Fruit fly (Drosophila melanogaster) whole organism, prepupa: ENCODE measurements around the gene dpr14.

ENCODE experiments used
- CG11294 ChIP-seq: fragments of 200-800 bp; sonication (Bioruptor generic); IDR thresholded peaks from 2 replicates; pipeline ENCODE4 v1.3.6; 2022; ENCODE audit warnings: missing biosample characterization, missing genetic modification characterization
- CG11902 ChIP-seq: fragments of 200-800 bp; sonication (Bioruptor generic); optimal IDR thresholded peaks from 3 replicates; lab custom pipeline; 2016; ENCODE audit warnings: missing biosample characterization, missing genetic modification characterization
- CG3919 ChIP-seq: fragments of 200-800 bp; sonication (Bioruptor generic); optimal IDR thresholded peaks from 3 replicates; lab custom pipeline; 2016; ENCODE audit warnings: missing biosample characterization, missing genetic modification characterization
- cyc ChIP-seq: fragments of 200-800 bp; sonication (Bioruptor generic); optimal IDR thresholded peaks from 3 replicates; lab custom pipeline; 2016; ENCODE audit warnings: missing biosample characterization, missing genetic modification characterization

The dpr14 gene

DNA sequence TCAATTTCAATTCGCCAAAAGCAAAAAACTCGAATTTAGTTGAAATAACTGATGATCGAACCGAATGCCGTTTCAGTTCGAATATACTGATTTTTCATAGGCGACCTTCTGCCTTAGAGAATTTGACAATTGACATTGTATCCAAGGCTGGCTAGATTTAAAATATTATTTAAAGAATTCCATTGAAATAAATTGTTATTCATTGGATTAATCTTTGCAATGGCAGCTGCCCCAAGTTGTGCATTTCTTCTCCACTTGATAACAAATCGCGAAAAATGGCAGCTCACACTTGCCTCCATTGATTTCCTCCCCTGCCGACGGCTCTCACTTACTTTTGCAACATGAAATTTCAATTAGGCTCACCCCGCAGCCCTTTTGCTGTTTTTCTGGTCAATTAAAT lies 53.9 kb downstream of the dpr14 start, which contains the start of gene CG10920:
TSS of gene CG10920 (minus strand) at position 101 of the 400 bp plus-strand sequence.
- no peak for TF ChIP-seq CG11902
- no peak for TF ChIP-seq CG11294 (GFP tag; lab: Robert Waterston, UW)
- no peak for TF ChIP-seq cyc (GFP tag; lab: Kevin White, UChicago)
- TF ChIP-seq CG3919 = no peak
